Worm (Caenorhabditis elegans) whole organism, midembryonic: ENCODE data around the gene fan-1.
"Not testable (repeated sequence)": the region's sequence is repeated elsewhere in the genome, so short reads cannot be mapped to it uniquely, and the experiment has no call there.

Experiments used
- T22C8.4 ChIP-seq: fragments of 200-800 bp; sonication (Bioruptor generic); IDR thresholded peaks from 2 replicates; pipeline ENCODE4 v1.3.6; 2022; ENCODE audit warnings: missing genetic modification characterization, missing compliant biosample characterization
- cog-1 ChIP-seq: sonication (generic microtip); optimal IDR thresholded peaks from 2 replicates; lab custom pipeline; 2016; ENCODE audit warnings: missing genetic modification characterization, missing compliant biosample characterization
- flt-1 ChIP-seq: fragments of 200-800 bp; sonication (Bioruptor generic); IDR thresholded peaks from 2 replicates; pipeline ENCODE4 v1.3.6; 2022; ENCODE audit warnings: missing genetic modification characterization, missing compliant biosample characterization
- klf-2 ChIP-seq: fragments of 200-800 bp; sonication (Bioruptor generic); conservative IDR thresholded peaks from 2 replicates; pipeline ENCODE4 v1.3.6; 2022; ENCODE audit warnings: missing genetic modification reagents, missing genetic modification characterization, missing compliant biosample characterization
- med-1 ChIP-seq: sonication (generic microtip); optimal IDR thresholded peaks from 2 replicates; lab custom pipeline; 2017; ENCODE audit warnings: missing genetic modification characterization, mild to moderate bottlenecking, missing compliant biosample characterization, antibody characterized with exemption, missing genetic modification reagents; ENCODE audit not compliant: insufficient read depth
- ref-1 ChIP-seq: fragments of 200-800 bp; sonication (Bioruptor generic); conservative IDR thresholded peaks from 2 replicates; pipeline ENCODE4 v1.3.6; 2022; ENCODE audit warnings: missing genetic modification reagents, missing genetic modification characterization, missing compliant biosample characterization
- tab-1 ChIP-seq: fragments of 200-800 bp; sonication (Bioruptor generic); IDR thresholded peaks from 2 replicates; pipeline ENCODE4 v1.3.6; 2022; ENCODE audit warnings: missing genetic modification characterization, missing compliant biosample characterization
- ztf-23 ChIP-seq: fragments of 200-800 bp; sonication (Bioruptor generic); IDR thresholded peaks from 2 replicates; pipeline ENCODE4 v1.3.6; 2022; ENCODE audit warnings: missing genetic modification reagents, missing genetic modification characterization, missing compliant biosample characterization
- ztf-29 ChIP-seq: fragments of 200-800 bp; sonication (Bioruptor generic); IDR thresholded peaks from 2 replicates; pipeline ENCODE4 v1.3.6; 2022; ENCODE audit warnings: missing genetic modification reagents, missing genetic modification characterization, missing compliant biosample characterization

The fan-1 gene

ce11 chrIV:6574343-6574742, 25.9 kb downstream of the fan-1 start:
- TF ChIP-seq cog-1 (no peak), flt-1 (GFP tag; lab: Robert Waterston, UW) (no peak), ztf-29 (GFP tag; lab: Robert Waterston, UW) (no peak), ztf-23 (no peak), ref-1 (no peak), klf-2 (GFP tag; lab: Robert Waterston, UW) (no peak), tab-1 (GFP tag; lab: Robert Waterston, UW) (no peak), T22C8.4 (GFP tag; lab: Robert Waterston, UW) (no peak), med-1 (GFP tag; lab: Kevin White, UChicago) (no peak)

ce11 chrIV:6575959-6576727, 27.7 kb downstream of the fan-1 start:
- TF ChIP-seq ztf-29 (GFP tag; lab: Robert Waterston, UW) (no peak), med-1 (GFP tag; lab: Kevin White, UChicago) (no peak)

- TF ChIP-seq ztf-29 (GFP tag; lab: Robert Waterston, UW) (no peak), ref-1 (no peak), ztf-23 (no peak), cog-1 (peak; percentile 1)
Measured at ce11 chrIV:6576728-6577101, 28.2 kb downstream of the fan-1 start.

- TF ChIP-seq flt-1 (GFP tag; lab: Robert Waterston, UW) (no peak), ref-1 (no peak), klf-2 (GFP tag; lab: Robert Waterston, UW) (no peak), med-1 (GFP tag; lab: Kevin White, UChicago) (no peak), T22C8.4 (GFP tag; lab: Robert Waterston, UW) (no peak), cog-1 (no peak), ztf-29 (GFP tag; lab: Robert Waterston, UW) (no peak)
Measured at ce11 chrIV:6577914-6578313, 29.4 kb downstream of the fan-1 start, which contains the start of gene C43G2.3. C43G2.3 (plus strand) TSS chrIV:6578214.

- TF ChIP-seq ztf-29 (GFP tag; lab: Robert Waterston, UW) (no peak), T22C8.4 (GFP tag; lab: Robert Waterston, UW) (no peak), ref-1 (no peak), cog-1 (no peak), ztf-23 (no peak), flt-1 (GFP tag; lab: Robert Waterston, UW) (no peak), klf-2 (GFP tag; lab: Robert Waterston, UW) (no peak), med-1 (GFP tag; lab: Kevin White, UChicago) (no peak), tab-1 (GFP tag; lab: Robert Waterston, UW) (no peak)
Measured at ce11 chrIV:6581658-6582057, 33.2 kb downstream of the fan-1 start.

ce11 chrIV:6582604-6583003, 34.1 kb downstream of the fan-1 start, which contains the start of gene odr-8:
odr-8 (minus strand) TSS chrIV:6582704.
- TF ChIP-seq tab-1 (GFP tag; lab: Robert Waterston, UW): no peak

- TF ChIP-seq T22C8.4 (GFP tag; lab: Robert Waterston, UW) (no peak), tab-1 (GFP tag; lab: Robert Waterston, UW) (no peak), cog-1 (peak; percentile 19), klf-2 (GFP tag; lab: Robert Waterston, UW) (no peak), flt-1 (GFP tag; lab: Robert Waterston, UW) (0 out of 2 replicates have a peak, but pooled peaks have one; percentile 19), ztf-23 (peak; percentile 59; the same call in 1 of the 2 replicates)
Measured at ce11 chrIV:6585397-6585921, 37.0 kb downstream of the fan-1 start, which contains the start of the genes F38A5.2 and dnj-11. F38A5.2 (minus strand) TSS chrIV:6585400. dnj-11 (plus strand) TSS chrIV:6585871.

ce11 chrIV:6588080-6588613, 39.7 kb downstream of the fan-1 start:
- TF ChIP-seq T22C8.4 (GFP tag; lab: Robert Waterston, UW) (no peak), ref-1 (no peak)

- TF ChIP-seq klf-2 (GFP tag; lab: Robert Waterston, UW) (no peak), cog-1 (no peak), med-1 (GFP tag; lab: Kevin White, UChicago) (no peak), T22C8.4 (GFP tag; lab: Robert Waterston, UW) (no peak), ztf-23 (no peak), flt-1 (GFP tag; lab: Robert Waterston, UW) (no peak), ref-1 (no peak), ztf-29 (GFP tag; lab: Robert Waterston, UW) (no peak), tab-1 (GFP tag; lab: Robert Waterston, UW) (no peak)
Measured at ce11 chrIV:6590029-6590428, 41.5 kb downstream of the fan-1 start, which contains the start of the genes lec-11 and irld-7. lec-11 (minus strand) TSS chrIV:6590154. irld-7 (plus strand) TSS chrIV:6590360.

- TF ChIP-seq ref-1; med-1 (GFP tag; lab: Kevin White, UChicago); tab-1 (GFP tag; lab: Robert Waterston, UW): not testable (repeated sequence)
Measured at ce11 chrIV:6591010-6591746, 42.7 kb downstream of the fan-1 start, which contains the start of the genes nspb-1 and nspb-2. nspb-1 (minus strand) TSS chrIV:6591110. nspb-2 (plus strand) TSS chrIV:6591696.
